Worm (Caenorhabditis elegans): ENCODE results near the gene srh-8.

DNA sequence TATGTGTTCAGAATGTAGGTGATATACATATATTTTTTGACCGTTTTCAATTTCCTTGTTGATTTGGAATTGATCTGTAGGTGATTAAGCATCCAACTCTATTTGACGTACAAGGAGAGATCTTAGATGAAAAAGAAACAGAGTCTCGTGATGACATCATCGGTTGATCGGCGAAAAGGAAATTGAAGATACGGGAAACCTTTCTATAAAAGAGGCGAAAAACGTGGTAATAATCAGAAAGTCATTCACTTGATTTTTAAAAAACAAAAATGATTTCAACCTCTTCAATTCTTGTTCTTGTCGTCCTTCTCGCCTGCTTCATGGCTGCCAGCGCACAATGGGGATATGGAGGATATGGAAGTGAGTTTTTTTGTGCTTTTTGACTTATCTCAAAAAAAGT is 21.1 kb upstream of the srh-8 start, which contains the start of gene nlp-29:
- no peak for TF ChIP-seq ztf-29 (GFP tag; IDR thresholded peaks at IDR 0.05)
- TF ChIP-seq cog-1 (tag; optimal IDR thresholded peaks at IDR 0.05): no peak
- no peak for TF ChIP-seq T22C8.4 (GFP tag; IDR thresholded peaks at IDR 0.05)
